Worm (Caenorhabditis elegans) whole organism, L1 larva: ENCODE results near the gene ZK669.3.

ENCODE experiments used
- dpl-1 ChIP-seq, 3 experiments: fragments of 150-350 bp in 2 of 3; sonication (generic microtip) in 1 of 3; optimal IDR thresholded peaks; 2 replicates each; lab custom pipeline; 2014 to 2017; ENCODE audit warnings: missing biosample characterization in 3 of 3, missing genetic modification characterization in 3 of 3, missing genetic modification reagents in 3 of 3
- egl-27 ChIP-seq, 2 experiments: fragments of 150-350 bp in 1 of 2; sonication (generic microtip); optimal IDR thresholded peaks; 3 replicates each; lab custom pipeline; 2017 to 2018; ENCODE audit warnings: missing biosample characterization in 2 of 2, missing genetic modification characterization in 2 of 2, missing genetic modification reagents in 2 of 2
- fkh-10 ChIP-seq: sonication (generic microtip); optimal IDR thresholded peaks from 2 replicates; lab custom pipeline; 2017; ENCODE audit warnings: missing biosample characterization, missing genetic modification reagents, missing genetic modification characterization
- lin-13 ChIP-seq: fragments of 150-350 bp; optimal IDR thresholded peaks from 2 replicates; lab custom pipeline; 2014; ENCODE audit warnings: missing biosample characterization, missing genetic modification reagents, missing genetic modification characterization
- lin-39 ChIP-seq: fragments of 150-350 bp; optimal IDR thresholded peaks from 2 replicates; lab custom pipeline; 2014; ENCODE audit warnings: missing biosample characterization, missing genetic modification reagents, missing genetic modification characterization
- lsy-2 ChIP-seq, 2 experiments: fragments of 150-350 bp; optimal IDR thresholded peaks; 2 replicates each; lab custom pipeline; 2014; ENCODE audit warnings: missing biosample characterization in 2 of 2, missing genetic modification characterization in 2 of 2
- nhr-237 ChIP-seq: fragments of 150-350 bp; optimal IDR thresholded peaks from 2 replicates; lab custom pipeline; 2014; ENCODE audit warnings: missing biosample characterization, missing genetic modification characterization
- nhr-76 ChIP-seq: sonication (generic microtip); optimal IDR thresholded peaks from 2 replicates; lab custom pipeline; 2017; ENCODE audit warnings: missing biosample characterization, missing genetic modification characterization
- nhr-77 ChIP-seq: fragments of 150-350 bp; optimal IDR thresholded peaks from 2 replicates; lab custom pipeline; 2014; ENCODE audit warnings: missing biosample characterization, missing genetic modification characterization
- nhr-85 ChIP-seq: sonication (generic microtip); peaks from one replicate; lab custom pipeline; 2016; ENCODE audit warnings: missing genetic modification characterization, inconsistent platforms, missing compliant biosample characterization
- pqm-1 ChIP-seq: sonication (generic microtip); optimal IDR thresholded peaks from 3 replicates; lab custom pipeline; 2017; ENCODE audit warnings: missing biosample characterization, missing genetic modification characterization
- unc-130 ChIP-seq: fragments of 150-350 bp; optimal IDR thresholded peaks from 2 replicates; lab custom pipeline; 2017; ENCODE audit warnings: missing biosample characterization, missing genetic modification characterization, inconsistent platforms
- ztf-11 ChIP-seq, 2 experiments: sonication (generic microtip); optimal IDR thresholded peaks; 2 replicates each; lab custom pipeline; 2016 to 2017; ENCODE audit warnings: missing genetic modification characterization in 2 of 2, missing biosample characterization in 1 of 2, missing compliant biosample characterization in 1 of 2

ce11 chrII:7974189-7974823 is 33.4 kb downstream of the ZK669.3 start:
- TF ChIP-seq lin-13 (GFP tag; lab: Kevin White, UChicago): no peak
- TF ChIP-seq nhr-76 (tag; lab: Kevin White, UChicago): no peak
- TF ChIP-seq unc-130 (tag; lab: Kevin White, UChicago): no peak
- TF ChIP-seq lin-39: no peak
- TF ChIP-seq nhr-85 (tag; lab: Kevin White, UChicago): no peak
- TF ChIP-seq nhr-77 (tag; lab: Kevin White, UChicago): no peak
- no peak for TF ChIP-seq ztf-11 (tag; optimal IDR thresholded peaks at IDR 0.05; lab: Kevin White, UChicago)
- TF ChIP-seq lsy-2 (tag; optimal IDR thresholded peaks at IDR 0.05; lab: Kevin White, UChicago): no peak
- no peak for TF ChIP-seq pqm-1 (tag; lab: Kevin White, UChicago)
- no peak for TF ChIP-seq egl-27 (tag; optimal IDR thresholded peaks at IDR 0.05; lab: Kevin White, UChicago)
- TF ChIP-seq dpl-1 (GFP tag; optimal IDR thresholded peaks at IDR 0.05; lab: Kevin White, UChicago): no peak
- TF ChIP-seq fkh-10: no peak
- no peak for TF ChIP-seq nhr-237 (tag; lab: Kevin White, UChicago)
